Worm (Caenorhabditis elegans) whole organism, young adult: ENCODE measurements around the gene idpp-9.

Experiments
- B0035.1 ChIP-seq: sonication (generic microtip); optimal IDR thresholded peaks from 2 replicates; lab custom pipeline; 2016; ENCODE audit warnings: missing genetic modification characterization, mild to moderate bottlenecking, missing compliant biosample characterization, missing genotype, missing genetic modification reagents
- B0261.1 ChIP-seq: sonication (generic microtip); optimal IDR thresholded peaks from 2 replicates; lab custom pipeline; 2016; ENCODE audit warnings: mild to moderate bottlenecking, missing genetic modification characterization, moderate library complexity, missing compliant biosample characterization
- B0336.3 ChIP-seq: fragments of 200-800 bp; sonication (Bioruptor generic); IDR thresholded peaks from 2 replicates; pipeline ENCODE4 v1.3.6; 2022; ENCODE audit warnings: missing genetic modification characterization, missing compliant biosample characterization
- F10E7.11 ChIP-seq: sonication (generic microtip); optimal IDR thresholded peaks from 2 replicates; lab custom pipeline; 2017; ENCODE audit warnings: mild to moderate bottlenecking, missing genetic modification characterization, moderate library complexity, missing compliant biosample characterization
- F22D6.2 ChIP-seq: sonication (generic microtip); optimal IDR thresholded peaks from 2 replicates; lab custom pipeline; 2016; ENCODE audit warnings: mild to moderate bottlenecking, missing genetic modification characterization, missing compliant biosample characterization
- F33H1.4 ChIP-seq: fragments of 200-800 bp; sonication (Bioruptor generic); IDR thresholded peaks from 2 replicates; pipeline ENCODE4 v1.3.6; 2022; ENCODE audit warnings: missing genetic modification reagents, missing genetic modification characterization, missing compliant biosample characterization
- K12H6.12 ChIP-seq: fragments of 200-800 bp; sonication (Bioruptor generic); optimal IDR thresholded peaks from 2 replicates; lab custom pipeline; 2018; ENCODE audit warnings: mild to moderate bottlenecking, missing genetic modification characterization, missing compliant biosample characterization
- Y79H2A.3 ChIP-seq: fragments of 200-800 bp; sonication (Bioruptor generic); conservative IDR thresholded peaks from 2 replicates; pipeline ENCODE4 v1.3.6; 2022; ENCODE audit warnings: missing genetic modification reagents, missing genetic modification characterization, missing compliant biosample characterization
- atf-7 ChIP-seq: sonication (generic microtip); optimal IDR thresholded peaks from 2 replicates; lab custom pipeline; 2017; ENCODE audit warnings: mild to moderate bottlenecking, missing genetic modification characterization, missing compliant biosample characterization
- attf-3 ChIP-seq: fragments of 200-800 bp; sonication (Bioruptor generic); conservative IDR thresholded peaks from 2 replicates; pipeline ENCODE4 v1.3.6; 2022; ENCODE audit warnings: missing genetic modification reagents, missing genetic modification characterization, missing compliant biosample characterization
- attf-6 ChIP-seq: fragments of 200-800 bp; sonication (Bioruptor generic); IDR thresholded peaks from 2 replicates; pipeline ENCODE4 v1.3.6; 2022; ENCODE audit warnings: missing genetic modification reagents, missing genetic modification characterization, missing compliant biosample characterization
- cebp-2 ChIP-seq: fragments of 200-800 bp; sonication (Bioruptor generic); IDR thresholded peaks from 2 replicates; pipeline ENCODE4 v1.3.6; 2022; ENCODE audit warnings: missing genetic modification characterization, missing compliant biosample characterization
- ceh-91 ChIP-seq: fragments of 200-800 bp; sonication (Bioruptor generic); IDR thresholded peaks from 2 replicates; pipeline ENCODE4 v1.3.6; 2022; ENCODE audit warnings: missing genetic modification reagents, missing genetic modification characterization, missing compliant biosample characterization
- chd-7 ChIP-seq: sonication (generic microtip); optimal IDR thresholded peaks from 2 replicates; lab custom pipeline; 2016; ENCODE audit warnings: mild to moderate bottlenecking, missing genetic modification characterization, moderate library complexity, missing compliant biosample characterization
- die-1 ChIP-seq: sonication (generic microtip); optimal IDR thresholded peaks from 2 replicates; lab custom pipeline; 2016; ENCODE audit warnings: missing genotype, mild to moderate bottlenecking, missing genetic modification characterization, missing compliant biosample characterization
- dpl-1 ChIP-seq: fragments of 150-350 bp; optimal IDR thresholded peaks from 2 replicates; lab custom pipeline; 2014; ENCODE audit warnings: missing biosample characterization, missing genetic modification reagents, missing genetic modification characterization
- egl-18 ChIP-seq: fragments of 200-800 bp; sonication (Bioruptor generic); IDR thresholded peaks from 2 replicates; pipeline ENCODE4 v1.3.6; 2022; ENCODE audit warnings: missing genetic modification reagents, missing genetic modification characterization, missing compliant biosample characterization
- egl-44 ChIP-seq: fragments of 200-800 bp; sonication (Bioruptor generic); IDR thresholded peaks from 2 replicates; pipeline ENCODE4 v1.3.6; 2022; ENCODE audit warnings: missing genetic modification reagents, missing genetic modification characterization, missing compliant biosample characterization
- him-1 ChIP-seq: sonication (generic microtip); optimal IDR thresholded peaks from 2 replicates; lab custom pipeline; 2016; ENCODE audit warnings: missing genotype, missing genetic modification reagents, missing genetic modification characterization, missing compliant biosample characterization
- hlh-26 ChIP-seq: fragments of 200-800 bp; sonication (Bioruptor generic); conservative IDR thresholded peaks from 2 replicates; pipeline ENCODE4 v1.3.6; 2022; ENCODE audit warnings: missing genetic modification reagents, missing genetic modification characterization, missing compliant biosample characterization
- hsf-1 ChIP-seq: fragments of 200-800 bp; sonication (Bioruptor generic); IDR thresholded peaks from 2 replicates; pipeline ENCODE4 v1.3.6; 2022; ENCODE audit warnings: missing genetic modification reagents, missing genetic modification characterization, missing compliant biosample characterization
- let-526 ChIP-seq: fragments of 200-800 bp; sonication (Bioruptor generic); IDR thresholded peaks from 2 replicates; pipeline ENCODE4 v1.3.6; 2022; ENCODE audit warnings: missing genetic modification reagents, missing genetic modification characterization, missing compliant biosample characterization
- lin-54 ChIP-seq: fragments of 200-800 bp; sonication (Bioruptor generic); optimal IDR thresholded peaks from 2 replicates; lab custom pipeline; 2018; ENCODE audit warnings: mild to moderate bottlenecking, missing genetic modification characterization, missing compliant biosample characterization
- lsy-27 ChIP-seq: sonication (generic microtip); optimal IDR thresholded peaks from 2 replicates; lab custom pipeline; 2017; ENCODE audit warnings: missing genetic modification characterization, mild to moderate bottlenecking, missing compliant biosample characterization, antibody characterized with exemption, missing genotype, borderline replicate concordance; ENCODE audit not compliant: insufficient read depth
- madf-3 ChIP-seq: fragments of 200-800 bp; sonication (Bioruptor generic); IDR thresholded peaks from 2 replicates; pipeline ENCODE4 v1.3.6; 2022; ENCODE audit warnings: missing genetic modification reagents, missing genetic modification characterization, missing compliant biosample characterization
- madf-6 ChIP-seq: fragments of 200-800 bp; sonication (Bioruptor generic); IDR thresholded peaks from 2 replicates; pipeline ENCODE4 v1.3.6; 2022; ENCODE audit warnings: missing genetic modification reagents, missing genetic modification characterization, missing compliant biosample characterization
- mcd-1 ChIP-seq: fragments of 200-800 bp; sonication (Bioruptor generic); IDR thresholded peaks from 2 replicates; pipeline ENCODE4 v1.3.6; 2022; ENCODE audit warnings: missing genetic modification reagents, missing genetic modification characterization, missing compliant biosample characterization
- mes-4 ChIP-seq: sonication (generic microtip); optimal IDR thresholded peaks from 2 replicates; lab custom pipeline; 2016; ENCODE audit warnings: missing genotype, missing genetic modification characterization, missing compliant biosample characterization
- nhr-90 ChIP-seq: sonication (generic microtip); optimal IDR thresholded peaks from 2 replicates; lab custom pipeline; 2016; ENCODE audit warnings: missing genotype, mild to moderate bottlenecking, missing genetic modification characterization, missing compliant biosample characterization
- pbrm-1 ChIP-seq: fragments of 200-800 bp; sonication (Bioruptor generic); IDR thresholded peaks from 2 replicates; pipeline ENCODE4 v1.3.6; 2022; ENCODE audit warnings: missing genetic modification reagents, missing genetic modification characterization, missing compliant biosample characterization
- rec-8 ChIP-seq, 2 experiments: sonication (generic microtip); optimal IDR thresholded peaks; 2 replicates each; lab custom pipeline; 2016; ENCODE audit warnings: mild to moderate bottlenecking in 2 of 2, missing genetic modification characterization in 2 of 2, missing genetic modification reagents in 2 of 2, missing genotype in 2 of 2, missing biosample characterization in 1 of 2, missing compliant biosample characterization in 1 of 2, moderate library complexity in 1 of 2
- rpc-1 ChIP-seq, 2 experiments: fragments of 150-350 bp in 1 of 2; sonication (generic microtip) in 1 of 2; optimal IDR thresholded peaks; 2 replicates each; lab custom pipeline; 2014 to 2018; ENCODE audit warnings: missing biosample characterization in 1 of 2, missing genetic modification characterization in 1 of 2, missing genetic modification reagents in 1 of 2, missing genotype in 1 of 2
- snpc-3.4 ChIP-seq: sonication (generic microtip); optimal IDR thresholded peaks from 2 replicates; lab custom pipeline; 2017; ENCODE audit warnings: missing genetic modification characterization, mild to moderate bottlenecking, missing compliant biosample characterization, antibody characterized with exemption, moderate library complexity, missing genotype, missing genetic modification reagents
- snpc-4 ChIP-seq, 5 experiments: fragments of 150-350 bp in 1 of 5; sonication (generic microtip) in 4 of 5; optimal IDR thresholded peaks; 2 replicates each; lab custom pipeline; 2014 to 2018; ENCODE audit warnings: missing genetic modification characterization in 5 of 5, missing biosample characterization in 3 of 5, antibody characterized with exemption in 2 of 5, mild to moderate bottlenecking in 2 of 5, missing compliant biosample characterization in 2 of 5, missing genotype in 2 of 5, moderate library complexity in 2 of 5, missing genetic modification reagents in 1 of 5
- tbp1 ChIP-seq: fragments of 200-800 bp; sonication (Bioruptor generic); optimal IDR thresholded peaks from 2 replicates; lab custom pipeline; 2018; ENCODE audit warnings: mild to moderate bottlenecking, missing genetic modification characterization, missing compliant biosample characterization
- ztf-18 ChIP-seq: sonication (generic microtip); optimal IDR thresholded peaks from 2 replicates; lab custom pipeline; 2016; ENCODE audit warnings: missing genotype, mild to moderate bottlenecking, missing genetic modification characterization, missing compliant biosample characterization
- ztf-6 ChIP-seq: fragments of 200-800 bp; sonication (Bioruptor generic); IDR thresholded peaks from 2 replicates; pipeline ENCODE4 v1.3.6; 2022; ENCODE audit warnings: missing genetic modification reagents, missing genetic modification characterization, missing compliant biosample characterization

The idpp-9 gene

ce11 chrX:3914273-3914672 lies 1.4 kb downstream of the idpp-9 start (continued):
- no peak for TF ChIP-seq snpc-4 (GFP tag; optimal IDR thresholded peaks at IDR 0.05; lab: Kevin White, UChicago)
- TF ChIP-seq snpc-4 (tag; optimal IDR thresholded peaks at IDR 0.05; lab: Kevin White, UChicago): no peak
- no peak for TF ChIP-seq rec-8 (tag; optimal IDR thresholded peaks at IDR 0.05; lab: Kevin White, UChicago)
- no peak for TF ChIP-seq mes-4
- TF ChIP-seq hlh-26 (GFP tag; lab: Robert Waterston, UW): no peak
- TF ChIP-seq chd-7 (tag; lab: Kevin White, UChicago): no peak
- TF ChIP-seq ztf-18: no peak
- TF ChIP-seq dpl-1: no peak
- TF ChIP-seq madf-6 (GFP tag; lab: Robert Waterston, UW): 0 out of 2 replicates have a peak, but pooled peaks have one; percentile 28
- peak; percentile 40 for TF ChIP-seq him-1 (tag; lab: Kevin White, UChicago)
- no peak for TF ChIP-seq F10E7.11 (tag; lab: Kevin White, UChicago)
- no peak for TF ChIP-seq pbrm-1 (GFP tag; lab: Robert Waterston, UW)
- no peak for TF ChIP-seq egl-18 (GFP tag; lab: Robert Waterston, UW)
- TF ChIP-seq rpc-1 (optimal IDR thresholded peaks at IDR 0.05; lab: Kevin White, UChicago): peak; percentile 50
- TF ChIP-seq rpc-1 (tag; optimal IDR thresholded peaks at IDR 0.05; lab: Kevin White, UChicago): peak; percentile 78
- TF ChIP-seq hsf-1 (GFP tag; lab: Robert Waterston, UW): no peak
- TF ChIP-seq attf-3 (GFP tag; lab: Robert Waterston, UW): no peak
- TF ChIP-seq nhr-90: no peak
- no peak for TF ChIP-seq K12H6.12
- peak; percentile 51 for TF ChIP-seq B0261.1 (tag; lab: Kevin White, UChicago)
- TF ChIP-seq, all 124 proteins: peak for 9

- TF ChIP-seq let-526 (GFP tag; lab: Robert Waterston, UW): no peak
- TF ChIP-seq F22D6.2: no peak
- no peak for TF ChIP-seq snpc-4 (GFP tag; optimal IDR thresholded peaks at IDR 0.05; lab: Kevin White, UChicago)
- TF ChIP-seq snpc-4 (tag; optimal IDR thresholded peaks at IDR 0.05; lab: Kevin White, UChicago): no peak
Observed at ce11 chrX:3911280-3911679, 4.4 kb downstream of the idpp-9 start, which contains the start of gene T22B2.5. TSS of gene T22B2.5 (minus strand) at chrX:3911380.

- TF ChIP-seq lsy-27 (tag; lab: Kevin White, UChicago) (no peak), madf-3 (GFP tag; lab: Robert Waterston, UW) (no peak), egl-44 (no peak), snpc-3.4 (no peak), Y79H2A.3 (GFP tag; lab: Robert Waterston, UW) (no peak), ztf-6 (no peak), B0035.1 (tag; lab: Kevin White, UChicago) (no peak), F22D6.2 (no peak), rpc-1 (optimal IDR thresholded peaks at IDR 0.05; lab: Kevin White, UChicago) (no peak), rpc-1 (tag; optimal IDR thresholded peaks at IDR 0.05; lab: Kevin White, UChicago) (no peak), mcd-1 (no peak), ceh-91 (GFP tag; lab: Robert Waterston, UW) (no peak), attf-6 (GFP tag; lab: Robert Waterston, UW) (no peak)
Observed at ce11 chrX:3904568-3904967, 11.1 kb downstream of the idpp-9 start, which contains the start of gene sup-12. TSS of gene sup-12 (plus strand) at chrX:3904584.

ce11 chrX:3901389-3901788 lies 14.3 kb downstream of the idpp-9 start:
- no peak for TF ChIP-seq cebp-2 (GFP tag; lab: Robert Waterston, UW)
- TF ChIP-seq madf-6 (GFP tag; lab: Robert Waterston, UW): no peak
- TF ChIP-seq B0336.3 (GFP tag; lab: Robert Waterston, UW): no peak
- TF ChIP-seq F33H1.4: no peak
- TF ChIP-seq die-1: no peak
- no peak for TF ChIP-seq lin-54 (GFP tag; lab: Kevin White, UChicago)
- no peak for TF ChIP-seq tbp1 (GFP tag; lab: Kevin White, UChicago)
- TF ChIP-seq atf-7 (tag; lab: Kevin White, UChicago): no peak
